Worm (Caenorhabditis elegans) whole organism, early embryonic: ENCODE measurements around the gene chtb-3.

Experiments
- aly-1 ChIP-seq: sonication (generic microtip); optimal IDR thresholded peaks from 2 replicates; lab custom pipeline; 2016; ENCODE audit warnings: missing genetic modification characterization, missing compliant biosample characterization
- ama-1 ChIP-seq: fragments of 150-350 bp; optimal IDR thresholded peaks from 2 replicates; lab custom pipeline; 2014
- ceh-13 ChIP-seq: fragments of 200-800 bp; sonication (Bioruptor generic); optimal IDR thresholded peaks from 2 replicates; lab custom pipeline; 2018; ENCODE audit warnings: mild to moderate bottlenecking, missing genetic modification characterization, missing compliant biosample characterization
- ets-7 ChIP-seq: sonication (generic microtip); optimal IDR thresholded peaks from 2 replicates; lab custom pipeline; 2016; ENCODE audit warnings: missing genotype, missing genetic modification characterization, missing compliant biosample characterization
- pes-1 ChIP-seq: fragments of 200-800 bp; sonication (Bioruptor generic); IDR thresholded peaks from 2 replicates; pipeline ENCODE4 v1.3.6; 2022; ENCODE audit warnings: missing genetic modification reagents, missing genetic modification characterization, missing compliant biosample characterization
- scrt-1 ChIP-seq: fragments of 200-800 bp; sonication (Bioruptor generic); IDR thresholded peaks from 2 replicates; pipeline ENCODE4 v1.3.6; 2022; ENCODE audit warnings: missing genetic modification characterization, missing compliant biosample characterization
- tbx-11 ChIP-seq: fragments of 200-800 bp; sonication (Bioruptor generic); IDR thresholded peaks from 2 replicates; pipeline ENCODE4 v1.3.6; 2022; ENCODE audit warnings: missing genetic modification characterization, missing compliant biosample characterization
- tbx-37 ChIP-seq: fragments of 200-800 bp; sonication (Bioruptor generic); conservative IDR thresholded peaks from 2 replicates; pipeline ENCODE4 v1.3.6; 2022; ENCODE audit warnings: missing genetic modification reagents, missing genetic modification characterization, missing compliant biosample characterization
- tra-4 ChIP-seq: sonication (generic microtip); optimal IDR thresholded peaks from 2 replicates; lab custom pipeline; 2017; ENCODE audit warnings: missing genetic modification characterization, missing compliant biosample characterization

ce11 chrX:6360077-6360476 lies 40.6 kb upstream of the chtb-3 start:
- TF ChIP-seq tra-4, result no peak
- TF ChIP-seq scrt-1 (GFP tag; lab: Robert Waterston, UW), result no peak
- no peak for TF ChIP-seq ama-1 (lab: Kevin White, UChicago)
- no peak for TF ChIP-seq tbx-11 (GFP tag; lab: Robert Waterston, UW)
- no peak for TF ChIP-seq tbx-37 (GFP tag; lab: Robert Waterston, UW)
- no peak for TF ChIP-seq aly-1 (tag; lab: Kevin White, UChicago)
- TF ChIP-seq ceh-13 (GFP tag; lab: Kevin White, UChicago), result no peak
- TF ChIP-seq ets-7 (tag; lab: Kevin White, UChicago), result no peak
- no peak for TF ChIP-seq pes-1 (GFP tag; lab: Robert Waterston, UW)
